Fruit fly (Drosophila melanogaster) whole organism, embryonic: Measurements from ENCODE around the gene CG33282.

Source experiments
- B-H2 ChIP-seq: fragments of 200-800 bp; sonication (Bioruptor generic); optimal IDR thresholded peaks from 2 replicates; lab custom pipeline; 2018; ENCODE audit warnings: missing biosample characterization, mild to moderate bottlenecking, missing genetic modification characterization
- CG10366 ChIP-seq: fragments of 200-800 bp; sonication (Bioruptor generic); IDR thresholded peaks from 2 replicates; pipeline ENCODE4 v1.3.6; 2022; ENCODE audit warnings: missing biosample characterization, missing genetic modification characterization
- CG10543 ChIP-seq: fragments of 200-800 bp; sonication (Bioruptor generic); optimal IDR thresholded peaks from 3 replicates; lab custom pipeline; 2017; ENCODE audit warnings: missing biosample characterization, mild to moderate bottlenecking, missing genetic modification characterization, moderate library complexity
- CG11504 ChIP-seq: fragments of 200-800 bp; sonication (Bioruptor generic); optimal IDR thresholded peaks from 3 replicates; lab custom pipeline; 2019; ENCODE audit warnings: missing biosample characterization, mild to moderate bottlenecking, missing genetic modification characterization, moderate library complexity
- CG15269 ChIP-seq: fragments of 200-800 bp; sonication (Bioruptor generic); optimal IDR thresholded peaks from 2 replicates; lab custom pipeline; 2018; ENCODE audit warnings: missing biosample characterization, mild to moderate bottlenecking, missing genetic modification characterization, moderate library complexity
- CG1602 ChIP-seq: fragments of 200-800 bp; sonication (Bioruptor generic); optimal IDR thresholded peaks from 3 replicates; lab custom pipeline; 2016; ENCODE audit warnings: missing biosample characterization, missing genetic modification characterization
- CG16863 ChIP-seq: fragments of 200-800 bp; sonication (Bioruptor generic); optimal IDR thresholded peaks from 3 replicates; lab custom pipeline; 2016; ENCODE audit warnings: missing biosample characterization, missing genetic modification characterization
- CG18599 ChIP-seq: fragments of 200-800 bp; sonication (Bioruptor generic); optimal IDR thresholded peaks from 3 replicates; lab custom pipeline; 2017; ENCODE audit warnings: missing biosample characterization, missing genetic modification characterization, mild to moderate bottlenecking, moderate library complexity, missing genetic modification reagents
- CG2129 ChIP-seq: fragments of 200-800 bp; sonication (Bioruptor generic); IDR thresholded peaks from 2 replicates; pipeline ENCODE4 v1.3.6; 2022; ENCODE audit warnings: missing biosample characterization, missing genetic modification characterization; ENCODE audit not compliant: partially characterized antibody
- CG2712 ChIP-seq: fragments of 200-800 bp; optimal IDR thresholded peaks from 3 replicates; lab custom pipeline; 2019; ENCODE audit warnings: missing biosample characterization, mild to moderate bottlenecking, missing genetic modification characterization, moderate library complexity
- CG2875 ChIP-seq: fragments of 200-800 bp; sonication (Bioruptor generic); optimal IDR thresholded peaks from 2 replicates; lab custom pipeline; 2017; ENCODE audit warnings: missing biosample characterization, mild to moderate bottlenecking, missing genetic modification characterization, missing genetic modification reagents
- CG30020 ChIP-seq: fragments of 200-800 bp; optimal IDR thresholded peaks from 2 replicates; lab custom pipeline; 2019; ENCODE audit warnings: missing biosample characterization, mild to moderate bottlenecking, missing genetic modification characterization, moderate library complexity
- CG30403 ChIP-seq: fragments of 200-800 bp; sonication (Bioruptor generic); optimal IDR thresholded peaks from 3 replicates; lab custom pipeline; 2016; ENCODE audit warnings: missing biosample characterization, missing genetic modification characterization
- CG31224 ChIP-seq: fragments of 200-800 bp; sonication (Bioruptor generic); IDR thresholded peaks from 2 replicates; pipeline ENCODE4 v1.3.6; 2022; ENCODE audit warnings: missing biosample characterization, missing genetic modification characterization
- CG32532 ChIP-seq: fragments of 200-800 bp; sonication (Bioruptor generic); IDR thresholded peaks from 2 replicates; pipeline ENCODE4 v1.3.6; 2022; ENCODE audit warnings: missing biosample characterization, missing genetic modification characterization
- CG3838 ChIP-seq: fragments of 200-800 bp; sonication (Bioruptor generic); optimal IDR thresholded peaks from 3 replicates; lab custom pipeline; 2016; ENCODE audit warnings: missing biosample characterization, missing genetic modification characterization
- CG4328 ChIP-seq: fragments of 200-800 bp; sonication (Bioruptor generic); optimal IDR thresholded peaks from 3 replicates; lab custom pipeline; 2017; ENCODE audit warnings: missing biosample characterization, missing genetic modification reagents, missing genetic modification characterization
- CG5180 ChIP-seq: fragments of 200-800 bp; sonication (Bioruptor generic); optimal IDR thresholded peaks from 3 replicates; lab custom pipeline; 2017; ENCODE audit warnings: missing biosample characterization, missing genetic modification characterization, mild to moderate bottlenecking, moderate library complexity, missing genetic modification reagents
- CG7372 ChIP-seq: fragments of 200-800 bp; sonication (Bioruptor generic); IDR thresholded peaks from 2 replicates; pipeline ENCODE4 v1.3.6; 2022; ENCODE audit warnings: missing biosample characterization, missing genetic modification characterization
- CG9215 ChIP-seq: fragments of 200-800 bp; sonication (Bioruptor generic); IDR thresholded peaks from 2 replicates; pipeline ENCODE4 v1.3.6; 2022; ENCODE audit warnings: missing biosample characterization, missing genetic modification characterization
- D19B ChIP-seq: fragments of 200-800 bp; sonication (Bioruptor generic); optimal IDR thresholded peaks from 2 replicates; lab custom pipeline; 2017; ENCODE audit warnings: missing biosample characterization, mild to moderate bottlenecking, missing genetic modification characterization
- Dbx ChIP-seq: fragments of 200-800 bp; sonication (Bioruptor generic); IDR thresholded peaks from 3 replicates; pipeline ENCODE4 v1.3.6; 2022; ENCODE audit warnings: missing biosample characterization, missing genetic modification characterization
- Dref ChIP-seq: fragments of 200-800 bp; sonication (Bioruptor generic); IDR thresholded peaks from 2 replicates; pipeline ENCODE4 v1.3.6; 2022; ENCODE audit warnings: missing biosample characterization, missing genetic modification characterization
- E2f2 ChIP-seq: fragments of 200-800 bp; sonication (Bioruptor generic); IDR thresholded peaks from 2 replicates; pipeline ENCODE4 v1.3.6; 2022; ENCODE audit warnings: missing biosample characterization, missing genetic modification characterization
- Gsc ChIP-seq: fragments of 200-800 bp; sonication (Bioruptor generic); IDR thresholded peaks from 2 replicates; pipeline ENCODE4 v1.3.6; 2022; ENCODE audit warnings: missing biosample characterization, missing genetic modification characterization
- Lpt ChIP-seq: fragments of >200 bp; optimal IDR thresholded peaks from 2 replicates; lab custom pipeline; 2018; ENCODE audit warnings: missing biosample characterization, missing genetic modification characterization
- NC2α ChIP-seq: fragments of 200-800 bp; sonication (Bioruptor generic); optimal IDR thresholded peaks from 2 replicates; lab custom pipeline; 2016; ENCODE audit warnings: missing biosample characterization, missing genetic modification characterization
- Nf-YC ChIP-seq: fragments of 200-800 bp; optimal IDR thresholded peaks from 3 replicates; lab custom pipeline; 2019; ENCODE audit warnings: missing biosample characterization, mild to moderate bottlenecking, missing genetic modification characterization, moderate library complexity
- Oli ChIP-seq: fragments of 200-800 bp; sonication (Bioruptor generic); optimal IDR thresholded peaks from 2 replicates; lab custom pipeline; 2018; ENCODE audit warnings: missing biosample characterization, mild to moderate bottlenecking, missing genetic modification characterization, moderate library complexity
- Opbp ChIP-seq: fragments of 200-800 bp; sonication (Bioruptor generic); IDR thresholded peaks from 3 replicates; pipeline ENCODE4 v1.3.6; 2022; ENCODE audit warnings: missing biosample characterization, missing genetic modification characterization; ENCODE audit not compliant: partially characterized antibody
- PHDP ChIP-seq: fragments of 200-800 bp; sonication (Bioruptor generic); optimal IDR thresholded peaks from 3 replicates; lab custom pipeline; 2018; ENCODE audit warnings: missing biosample characterization, mild to moderate bottlenecking, missing genetic modification characterization, moderate library complexity
- Scr ChIP-seq: fragments of 200-800 bp; sonication (Bioruptor generic); IDR thresholded peaks from 2 replicates; pipeline ENCODE4 v1.3.6; 2022; ENCODE audit warnings: missing biosample characterization, missing genetic modification characterization; ENCODE audit not compliant: partially characterized antibody
- dpn ChIP-seq, 2 experiments: fragments of 200-800 bp; sonication (Bioruptor generic); optimal IDR thresholded peaks; 3 replicates each; lab custom pipeline; 2016; ENCODE audit warnings: missing biosample characterization in 2 of 2, missing genetic modification characterization in 2 of 2
- en ChIP-seq: fragments of 200-800 bp; sonication (Bioruptor generic); optimal IDR thresholded peaks from 2 replicates; lab custom pipeline; 2016; ENCODE audit warnings: missing biosample characterization, missing genetic modification characterization
- gcm2 ChIP-seq: fragments of 200-800 bp; sonication (Bioruptor generic); optimal IDR thresholded peaks from 2 replicates; lab custom pipeline; 2016; ENCODE audit warnings: missing biosample characterization, missing genetic modification characterization
- grau ChIP-seq: fragments of 200-800 bp; optimal IDR thresholded peaks from 3 replicates; lab custom pipeline; 2019; ENCODE audit warnings: missing biosample characterization, mild to moderate bottlenecking, missing genetic modification characterization, moderate library complexity
- ham ChIP-seq: fragments of 200-800 bp; sonication (Bioruptor generic); IDR thresholded peaks from 2 replicates; pipeline ENCODE4 v1.3.6; 2022; ENCODE audit warnings: missing biosample characterization, missing genetic modification characterization
- jumu ChIP-seq: fragments of 200-800 bp; sonication (Bioruptor generic); optimal IDR thresholded peaks from 3 replicates; lab custom pipeline; 2016; ENCODE audit warnings: missing biosample characterization, missing genetic modification characterization
- lola ChIP-seq, 3 experiments: fragments of >200 bp in 2 of 3; fragments of 200-800 bp in 1 of 3; sonication (Bioruptor generic) in 1 of 3; optimal IDR thresholded peaks; 2 replicates each; lab custom pipeline; 2017 to 2019; ENCODE audit warnings: missing biosample characterization in 3 of 3, missing genetic modification characterization in 3 of 3, mild to moderate bottlenecking in 1 of 3, moderate library complexity in 1 of 3
- nerfin-2 ChIP-seq: fragments of 200-800 bp; sonication (Bioruptor generic); IDR thresholded peaks from 2 replicates; pipeline ENCODE4 v1.3.6; 2022; ENCODE audit warnings: missing biosample characterization, missing genetic modification characterization; ENCODE audit not compliant: partially characterized antibody
- oc ChIP-seq: fragments of 200-800 bp; sonication (Bioruptor generic); optimal IDR thresholded peaks from 2 replicates; lab custom pipeline; 2018; ENCODE audit warnings: missing biosample characterization, mild to moderate bottlenecking, missing genetic modification characterization, moderate library complexity
- psq ChIP-seq: fragments of 200-800 bp; sonication (Bioruptor generic); optimal IDR thresholded peaks from 2 replicates; lab custom pipeline; 2017; ENCODE audit warnings: missing biosample characterization, missing genetic modification characterization
- sim ChIP-seq: fragments of 200-800 bp; sonication (Bioruptor generic); IDR thresholded peaks from 2 replicates; pipeline ENCODE4 v1.3.6; 2022; ENCODE audit warnings: missing biosample characterization, missing genetic modification characterization
- slbo ChIP-seq: fragments of 200-800 bp; sonication (Bioruptor generic); IDR thresholded peaks from 2 replicates; pipeline ENCODE4 v1.3.6; 2022; ENCODE audit warnings: missing biosample characterization, missing genetic modification characterization
- stwl ChIP-seq: fragments of 200-800 bp; sonication (Bioruptor generic); optimal IDR thresholded peaks from 3 replicates; lab custom pipeline; 2018; ENCODE audit warnings: missing biosample characterization, mild to moderate bottlenecking, missing genetic modification characterization, moderate library complexity

Gene CG33282

DNA sequence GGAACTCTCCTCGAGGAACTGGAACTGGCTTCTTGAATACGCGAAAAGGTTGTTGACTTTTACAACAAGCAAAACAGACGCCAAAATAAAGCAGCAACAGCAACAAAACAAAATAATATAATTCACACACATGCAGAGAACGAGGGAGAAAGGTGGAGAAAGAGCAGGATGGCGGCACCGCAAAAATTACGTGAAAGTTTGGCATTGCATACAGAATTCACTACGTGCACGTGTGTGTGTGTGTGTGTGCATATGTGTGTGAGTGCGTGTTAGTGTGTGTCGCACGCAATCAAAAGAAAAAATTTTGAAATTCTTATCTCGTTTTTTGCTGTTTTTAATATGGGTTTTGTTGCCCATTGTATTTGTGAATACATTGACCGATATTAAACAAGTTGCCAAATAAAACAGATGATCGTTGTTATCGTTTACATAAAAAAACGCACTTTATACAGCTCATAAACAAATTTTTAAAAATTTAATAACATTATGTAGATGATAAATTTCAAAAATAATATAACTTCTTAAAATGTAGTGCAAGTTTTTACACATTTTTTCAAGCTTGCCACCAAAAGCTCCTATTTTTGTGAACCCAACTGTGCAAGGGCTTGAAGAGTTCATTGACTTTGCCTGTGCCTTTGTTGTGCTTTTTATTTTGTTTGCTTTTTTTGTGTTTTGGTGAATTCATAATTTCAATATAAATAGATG lies 13.7 kb downstream of the CG33282 start (continued):
- TF ChIP-seq CG5180 (GFP tag; lab: Kevin White, UChicago) (no peak), psq (GFP tag; lab: Kevin White, UChicago) (no peak), Nf-YC (tag; lab: Kevin White, UChicago) (no peak), CG30403 (GFP tag; lab: Kevin White, UChicago) (peak; percentile 3), CG9215 (no peak), B-H2 (no peak), CG18599 (GFP tag; lab: Kevin White, UChicago) (peak; percentile 19), ham (GFP tag; lab: Robert Waterston, UW) (no peak), PHDP (tag; lab: Kevin White, UChicago) (peak; percentile 48), CG30020 (tag; lab: Kevin White, UChicago) (no peak), CG2875 (peak; percentile 6), Opbp (GFP tag; lab: Robert Waterston, UW) (no peak), Oli (tag; lab: Kevin White, UChicago) (peak; percentile 10), CG2712 (peak; percentile 30), grau (tag; lab: Kevin White, UChicago) (peak; percentile 10), E2f2 (GFP tag; lab: Robert Waterston, UW) (no peak)

DNA sequence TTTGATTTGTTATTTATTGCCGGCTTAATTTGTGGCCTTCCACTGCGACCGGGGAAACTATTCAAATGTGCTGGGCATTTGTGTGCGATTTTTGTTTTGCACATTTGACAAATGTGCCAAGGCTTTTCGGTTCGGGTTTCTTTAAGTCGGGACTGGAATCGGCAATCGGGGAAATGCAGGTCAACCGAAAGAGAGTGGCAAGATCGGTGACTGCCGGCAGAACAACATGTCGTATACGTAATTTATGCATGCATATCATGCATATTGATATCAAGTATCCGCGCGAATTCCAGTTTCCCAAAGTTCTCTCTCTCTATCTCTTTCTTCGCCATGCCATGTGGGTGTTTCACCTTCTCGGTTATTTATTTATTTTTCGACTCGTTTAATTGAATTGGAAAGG lies 14.7 kb downstream of the CG33282 start:
- TF ChIP-seq CG10543 (GFP tag; lab: Kevin White, UChicago), result no peak
- TF ChIP-seq CG7372 (GFP tag; lab: Robert Waterston, UW), result peak; percentile 55
- TF ChIP-seq, all 482 proteins: peak for 1

DNA sequence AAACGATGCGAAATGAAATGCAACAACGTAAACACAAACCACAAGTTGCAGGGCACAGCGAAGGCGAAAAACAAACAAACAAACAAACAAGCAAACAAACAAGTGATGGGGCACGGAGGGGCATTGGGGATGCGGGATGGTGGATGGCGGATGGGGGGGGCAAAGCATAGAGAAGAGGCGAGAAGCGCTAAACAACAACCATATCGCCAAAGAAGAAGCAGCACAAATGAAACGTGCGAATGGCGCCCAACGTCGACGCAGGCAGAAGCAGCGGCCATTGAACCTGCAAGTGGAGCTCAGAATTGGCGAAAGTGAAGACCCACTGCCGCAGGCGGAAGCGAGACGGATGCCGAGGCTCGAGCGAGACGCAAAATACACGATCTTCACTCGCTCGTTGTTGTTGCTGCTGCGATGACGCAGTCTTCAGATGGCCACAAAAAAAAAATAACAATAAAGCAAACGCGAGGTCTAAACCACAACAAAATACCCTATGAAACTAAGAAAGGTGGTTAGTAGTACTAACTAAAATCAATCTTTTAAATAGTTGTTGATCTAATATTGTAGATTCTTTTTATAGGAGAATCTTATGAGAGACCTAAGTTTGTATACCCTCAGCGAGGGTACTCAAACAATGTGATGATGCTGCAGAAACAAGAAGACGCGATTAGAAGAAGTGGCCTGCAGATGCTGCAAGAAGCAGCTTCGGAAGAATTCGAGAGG lies 18.2 kb downstream of the CG33282 start:
- TF ChIP-seq en (GFP tag; lab: Kevin White, UChicago) (no peak), Dref (GFP tag; lab: Robert Waterston, UW) (no peak), CG2129 (no peak), Gsc (GFP tag; lab: Robert Waterston, UW) (no peak), CG10366 (GFP tag; lab: Robert Waterston, UW) (peak; percentile 35; the same call in 1 of the 2 replicates), sim (GFP tag; lab: Robert Waterston, UW) (no peak), gcm2 (GFP tag; lab: Kevin White, UChicago) (no peak), CG32532 (GFP tag; lab: Robert Waterston, UW) (0 out of 2 replicates have a peak, but pooled peaks have one; percentile 21), CG16863 (GFP tag; lab: Kevin White, UChicago) (no peak), NC2α (GFP tag; lab: Kevin White, UChicago) (no peak), Dbx (GFP tag; lab: Robert Waterston, UW) (0 out of 3 replicates have a peak, but pooled peaks have one; percentile 23), nerfin-2 (GFP tag; lab: Robert Waterston, UW) (no peak), slbo (GFP tag; lab: Robert Waterston, UW) (0 out of 2 replicates have a peak, but pooled peaks have one; percentile 15), CG15269 (tag; lab: Kevin White, UChicago) (no peak), CG1602 (no peak), CG3838 (no peak), lola (GFP tag; optimal IDR thresholded peaks at IDR 0.05; lab: Kevin White, UChicago) (peak in 1 of 3 experiments; percentile 14), dpn (GFP tag; optimal IDR thresholded peaks at IDR 0.05; lab: Kevin White, UChicago) (peak in 1 of 2 experiments; percentile 13), jumu (GFP tag; lab: Kevin White, UChicago) (no peak), Lpt (GFP tag; lab: Kevin White, UChicago) (no peak), CG11504 (tag; lab: Kevin White, UChicago) (peak; percentile 31), CG4328 (GFP tag; lab: Kevin White, UChicago) (no peak), oc (tag; lab: Kevin White, UChicago) (no peak), CG31224 (0 out of 2 replicates have a peak, but pooled peaks have one; percentile 20), Scr (no peak), D19B (GFP tag; lab: Kevin White, UChicago) (no peak), stwl (tag; lab: Kevin White, UChicago) (no peak)
